Fruit fly (Drosophila melanogaster): ENCODE data around the gene Vps2.
A peak's percentile ranks its signal among the peaks of the same experiment; 100 is the strongest.

Gene Vps2

dm6 chr3R:26005978-26006934 lies 46.4 kb upstream of the Vps2 start (continued):
- TF ChIP-seq fru (GFP tag; optimal IDR thresholded peaks at IDR 0.05), result peak; percentile 53
- TF ChIP-seq Hnf4 (GFP tag; optimal IDR thresholded peaks at IDR 0.05), result peak; percentile 36
- peak in 1 of 2 experiments; percentile 46 for TF ChIP-seq dl (GFP tag; optimal IDR thresholded peaks at IDR 0.05; ENCODE audit: insufficient read depth in 1 of 2, partially characterized antibody in 2 of 2)
- TF ChIP-seq HLH106 (tag; optimal IDR thresholded peaks at IDR 0.05), result no peak
- no peak for TF ChIP-seq Myc (optimal IDR thresholded peaks at IDR 0.05)

dm6 chr3R:26007298-26007697 lies 45.3 kb upstream of the Vps2 start:
- TF ChIP-seq dl (GFP tag; optimal IDR thresholded peaks at IDR 0.05; ENCODE audit: insufficient read depth in 1 of 2, partially characterized antibody in 2 of 2) (no peak), Dfd (GFP tag; optimal IDR thresholded peaks at IDR 0.05) (no peak), br (GFP tag; optimal IDR thresholded peaks at IDR 0.05) (no peak), Jra (GFP tag; optimal IDR thresholded peaks at IDR 0.05) (no peak), psq (GFP tag; optimal IDR thresholded peaks at IDR 0.05) (no peak)

dm6 chr3R:26007964-26008868 lies 44.4 kb upstream of the Vps2 start:
- TF ChIP-seq Dfd (GFP tag; optimal IDR thresholded peaks at IDR 0.05) (peak; percentile 59), Sp1 (GFP tag; optimal IDR thresholded peaks at IDR 0.05) (peak; percentile 70), h (GFP tag; optimal IDR thresholded peaks at IDR 0.05) (peak; percentile 87), Rel (GFP tag; optimal IDR thresholded peaks at IDR 0.05) (peak; percentile 14), Rel (tag; optimal IDR thresholded peaks at IDR 0.05) (peak; percentile 87), Hr83 (GFP tag; optimal IDR thresholded peaks at IDR 0.05; ENCODE audit: poor library complexity, severe bottlenecking) (no peak), Hnf4 (GFP tag; optimal IDR thresholded peaks at IDR 0.05) (no peak), dl (GFP tag; optimal IDR thresholded peaks at IDR 0.05; ENCODE audit: insufficient read depth in 1 of 2, partially characterized antibody in 2 of 2) (peak; percentile 34 to 51), brk (GFP tag; optimal IDR thresholded peaks at IDR 0.05) (peak; percentile 10), fru (GFP tag; optimal IDR thresholded peaks at IDR 0.05) (peak; percentile 18), br (GFP tag; optimal IDR thresholded peaks at IDR 0.05) (peak; percentile 54), jim (GFP tag; optimal IDR thresholded peaks at IDR 0.05) (peak; percentile 48), Myc (optimal IDR thresholded peaks at IDR 0.05) (no peak), CG9705 (GFP tag; optimal IDR thresholded peaks at IDR 0.05) (peak; percentile 2), ey (GFP tag; optimal IDR thresholded peaks at IDR 0.05) (peak; percentile 20), woc (GFP tag; optimal IDR thresholded peaks at IDR 0.05) (peak; percentile 42), CrebA (GFP tag; optimal IDR thresholded peaks at IDR 0.05; ENCODE audit: borderline replicate concordance) (no peak)

dm6 chr3R:26008892-26009539 lies 43.6 kb upstream of the Vps2 start:
- TF ChIP-seq CG9705 (GFP tag; optimal IDR thresholded peaks at IDR 0.05) (peak; percentile 90), dmrt93B (GFP tag; optimal IDR thresholded peaks at IDR 0.05) (peak; percentile 95), pan (optimal IDR thresholded peaks at IDR 0.05) (no peak), Sp1 (GFP tag; optimal IDR thresholded peaks at IDR 0.05) (peak; percentile 97), rgr (GFP tag; optimal IDR thresholded peaks at IDR 0.05) (peak; percentile 97), h (GFP tag; optimal IDR thresholded peaks at IDR 0.05) (peak; percentile 98), Hnf4 (GFP tag; optimal IDR thresholded peaks at IDR 0.05) (peak; percentile 95), foxo (GFP tag; optimal IDR thresholded peaks at IDR 0.05) (peak; percentile 88 to 97), jim (GFP tag; optimal IDR thresholded peaks at IDR 0.05) (no peak), Hr78 (GFP tag; optimal IDR thresholded peaks at IDR 0.05) (no peak), Mio (GFP tag; optimal IDR thresholded peaks at IDR 0.05) (peak; percentile 36), fru (GFP tag; optimal IDR thresholded peaks at IDR 0.05) (peak; percentile 98), dsf (GFP tag; optimal IDR thresholded peaks at IDR 0.05; ENCODE audit: borderline replicate concordance) (peak; percentile 72), sage (GFP tag; optimal IDR thresholded peaks at IDR 0.05) (peak; percentile 93), dl (GFP tag; optimal IDR thresholded peaks at IDR 0.05; ENCODE audit: insufficient read depth in 1 of 2, partially characterized antibody in 2 of 2) (no peak), Myc (optimal IDR thresholded peaks at IDR 0.05) (no peak), Abd-B (GFP tag; optimal IDR thresholded peaks at IDR 0.05) (no peak), tai (GFP tag; optimal IDR thresholded peaks at IDR 0.05) (peak; percentile 88), N (GFP tag; optimal IDR thresholded peaks at IDR 0.05) (no peak), Rel (GFP tag; optimal IDR thresholded peaks at IDR 0.05) (peak; percentile 96), Rel (tag; optimal IDR thresholded peaks at IDR 0.05) (peak; percentile 68), lola (GFP tag; optimal IDR thresholded peaks at IDR 0.05) (no peak), br (GFP tag; optimal IDR thresholded peaks at IDR 0.05) (peak; percentile 97), woc (GFP tag; optimal IDR thresholded peaks at IDR 0.05) (peak; percentile 98), HLH106 (tag; optimal IDR thresholded peaks at IDR 0.05) (peak; percentile 97), sv (GFP tag; optimal IDR thresholded peaks at IDR 0.05) (peak; percentile 80), CG32264 (GFP tag; optimal IDR thresholded peaks at IDR 0.05) (peak; percentile 96), brk (GFP tag; optimal IDR thresholded peaks at IDR 0.05) (peak; percentile 93), Jra (GFP tag; optimal IDR thresholded peaks at IDR 0.05) (peak; percentile 86), Hr83 (GFP tag; optimal IDR thresholded peaks at IDR 0.05; ENCODE audit: poor library complexity, severe bottlenecking) (peak; percentile 30), Dif (GFP tag; optimal IDR thresholded peaks at IDR 0.05; ENCODE audit: partially characterized antibody) (peak; percentile 68)
